Fruit fly (Drosophila melanogaster) whole organism, embryonic: ENCODE data around the gene G6P.

ENCODE experiments used
- BEAF-32 ChIP-seq: fragments of 200-800 bp; sonication (Bioruptor generic); optimal IDR thresholded peaks from 3 replicates; lab custom pipeline; 2017; ENCODE audit warnings: missing biosample characterization, missing genetic modification characterization, mild to moderate bottlenecking, moderate library complexity, missing genetic modification reagents
- CG10274 ChIP-seq: fragments of 200-800 bp; sonication (Bioruptor generic); optimal IDR thresholded peaks from 3 replicates; lab custom pipeline; 2017; ENCODE audit warnings: missing biosample characterization, mild to moderate bottlenecking, missing genetic modification characterization
- CG10979 ChIP-seq: fragments of 200-800 bp; sonication (Bioruptor generic); optimal IDR thresholded peaks from 2 replicates; lab custom pipeline; 2018; ENCODE audit warnings: missing biosample characterization, mild to moderate bottlenecking, missing genetic modification characterization, moderate library complexity
- CG11398 ChIP-seq: fragments of 200-800 bp; sonication (Bioruptor generic); optimal IDR thresholded peaks from 2 replicates; lab custom pipeline; 2016; ENCODE audit warnings: missing biosample characterization, missing genetic modification characterization
- CG12071 ChIP-seq: fragments of 200-800 bp; sonication (Bioruptor generic); optimal IDR thresholded peaks from 3 replicates; lab custom pipeline; 2018; ENCODE audit warnings: missing biosample characterization, mild to moderate bottlenecking, missing genetic modification characterization
- CG12219 ChIP-seq: fragments of 200-800 bp; sonication (Bioruptor generic); optimal IDR thresholded peaks from 3 replicates; lab custom pipeline; 2018; ENCODE audit warnings: missing biosample characterization, mild to moderate bottlenecking, missing genetic modification characterization
- CG12299 ChIP-seq: fragments of 200-800 bp; sonication (Bioruptor generic); optimal IDR thresholded peaks from 2 replicates; lab custom pipeline; 2018; ENCODE audit warnings: missing biosample characterization, mild to moderate bottlenecking, missing genetic modification characterization
- CG12942 ChIP-seq: fragments of 200-800 bp; sonication (Bioruptor generic); optimal IDR thresholded peaks from 3 replicates; lab custom pipeline; 2016; ENCODE audit warnings: missing biosample characterization, missing genetic modification characterization
- CG14667 ChIP-seq: fragments of 200-800 bp; sonication (Bioruptor generic); IDR thresholded peaks from 2 replicates; pipeline ENCODE4 v1.3.6; 2022; ENCODE audit warnings: missing biosample characterization, missing genetic modification characterization
- CG17328 ChIP-seq: fragments of 200-800 bp; sonication (Bioruptor generic); IDR thresholded peaks from 2 replicates; pipeline ENCODE4 v1.3.6; 2022; ENCODE audit warnings: missing biosample characterization, missing genetic modification characterization
- CG2120 ChIP-seq: fragments of 200-800 bp; sonication (Bioruptor generic); optimal IDR thresholded peaks from 3 replicates; lab custom pipeline; 2016; ENCODE audit warnings: missing biosample characterization, missing genetic modification characterization
- CG31365 ChIP-seq: fragments of 200-800 bp; sonication (Bioruptor generic); optimal IDR thresholded peaks from 2 replicates; lab custom pipeline; 2018; ENCODE audit warnings: missing biosample characterization, mild to moderate bottlenecking, missing genetic modification characterization
- CG32772 ChIP-seq: fragments of 200-800 bp; sonication (Bioruptor generic); IDR thresholded peaks from 2 replicates; pipeline ENCODE4 v1.3.6; 2022; ENCODE audit warnings: missing biosample characterization, missing genetic modification characterization
- CG3407 ChIP-seq: fragments of 200-800 bp; sonication (Bioruptor generic); optimal IDR thresholded peaks from 2 replicates; lab custom pipeline; 2018; ENCODE audit warnings: missing biosample characterization, mild to moderate bottlenecking, missing genetic modification characterization
- CG4424 ChIP-seq: fragments of 200-800 bp; sonication (Bioruptor generic); optimal IDR thresholded peaks from 3 replicates; lab custom pipeline; 2016; ENCODE audit warnings: missing biosample characterization, missing genetic modification characterization
- CG5180 ChIP-seq: fragments of 200-800 bp; sonication (Bioruptor generic); optimal IDR thresholded peaks from 3 replicates; lab custom pipeline; 2017; ENCODE audit warnings: missing biosample characterization, missing genetic modification characterization, mild to moderate bottlenecking, moderate library complexity, missing genetic modification reagents
- CG8924 ChIP-seq: fragments of 200-800 bp; optimal IDR thresholded peaks from 3 replicates; lab custom pipeline; 2019; ENCODE audit warnings: missing biosample characterization, mild to moderate bottlenecking, missing genetic modification characterization, moderate library complexity
- CG9727 ChIP-seq: fragments of 200-800 bp; sonication (Bioruptor generic); optimal IDR thresholded peaks from 3 replicates; lab custom pipeline; 2017; ENCODE audit warnings: missing biosample characterization, mild to moderate bottlenecking, missing genetic modification characterization
- Drgx ChIP-seq: fragments of 200-800 bp; sonication (Bioruptor generic); IDR thresholded peaks from 2 replicates; pipeline ENCODE4 v1.3.6; 2022; ENCODE audit warnings: missing biosample characterization, missing genetic modification characterization
- Hmr ChIP-seq: fragments of 200-800 bp; sonication (Bioruptor generic); optimal IDR thresholded peaks from 3 replicates; lab custom pipeline; 2017; ENCODE audit warnings: mild to moderate bottlenecking, missing biosample characterization, missing genetic modification reagents, missing genetic modification characterization
- Hr39 ChIP-seq: fragments of >200 bp; optimal IDR thresholded peaks from 2 replicates; lab custom pipeline; 2017
- Kr ChIP-seq: fragments of 200-800 bp; sonication (Bioruptor generic); optimal IDR thresholded peaks from 2 replicates; lab custom pipeline; 2017; ENCODE audit warnings: missing biosample characterization, mild to moderate bottlenecking, missing genetic modification characterization
- Lim3 ChIP-seq: fragments of 200-800 bp; sonication (Bioruptor generic); IDR thresholded peaks from 2 replicates; pipeline ENCODE4 v1.3.6; 2022; ENCODE audit warnings: missing biosample characterization, missing genetic modification characterization
- MBD-R2 ChIP-seq: fragments of 200-800 bp; sonication (Bioruptor generic); IDR thresholded peaks from 2 replicates; pipeline ENCODE4 v1.3.6; 2022; ENCODE audit warnings: missing biosample characterization, missing genetic modification characterization
- Mes4 ChIP-seq: fragments of 200-800 bp; sonication (Bioruptor generic); optimal IDR thresholded peaks from 2 replicates; lab custom pipeline; 2016; ENCODE audit warnings: missing biosample characterization, missing genetic modification characterization
- NC2α ChIP-seq: fragments of 200-800 bp; sonication (Bioruptor generic); optimal IDR thresholded peaks from 2 replicates; lab custom pipeline; 2016; ENCODE audit warnings: missing biosample characterization, missing genetic modification characterization
- Optix ChIP-seq: fragments of 200-800 bp; sonication (Bioruptor generic); IDR thresholded peaks from 3 replicates; pipeline ENCODE4 v1.3.6; 2022; ENCODE audit warnings: missing biosample characterization, missing genetic modification characterization
- Taf1 ChIP-seq: fragments of 200-800 bp; sonication (Bioruptor generic); IDR thresholded peaks from 2 replicates; pipeline ENCODE4 v1.3.6; 2022; ENCODE audit warnings: missing biosample characterization, missing genetic modification characterization
- bowl ChIP-seq: fragments of 200-800 bp; sonication (Bioruptor generic); IDR thresholded peaks from 2 replicates; pipeline ENCODE4 v1.3.6; 2022; ENCODE audit warnings: missing biosample characterization, missing genetic modification characterization
- br ChIP-seq: fragments of >200 bp; optimal IDR thresholded peaks from 2 replicates; lab custom pipeline; 2017
- btn ChIP-seq: fragments of 200-800 bp; sonication (Bioruptor generic); optimal IDR thresholded peaks from 2 replicates; lab custom pipeline; 2016; ENCODE audit warnings: missing biosample characterization, missing genetic modification characterization
- cg ChIP-seq: fragments of 200-800 bp; sonication (Bioruptor generic); optimal IDR thresholded peaks from 3 replicates; lab custom pipeline; 2019; ENCODE audit warnings: missing biosample characterization, mild to moderate bottlenecking, missing genetic modification characterization, moderate library complexity
- crc ChIP-seq: fragments of 200-800 bp; sonication (Bioruptor generic); optimal IDR thresholded peaks from 2 replicates; lab custom pipeline; 2016; ENCODE audit warnings: missing biosample characterization, missing genetic modification characterization
- fd96Cb ChIP-seq: fragments of 200-800 bp; sonication (Bioruptor generic); optimal IDR thresholded peaks from 2 replicates; lab custom pipeline; 2018; ENCODE audit warnings: missing biosample characterization, mild to moderate bottlenecking, missing genetic modification characterization, moderate library complexity
- gcm ChIP-seq: fragments of 200-800 bp; sonication (Bioruptor generic); optimal IDR thresholded peaks from 2 replicates; lab custom pipeline; 2019; ENCODE audit warnings: missing biosample characterization, mild to moderate bottlenecking, missing genetic modification characterization, moderate library complexity
- grau ChIP-seq: fragments of 200-800 bp; optimal IDR thresholded peaks from 3 replicates; lab custom pipeline; 2019; ENCODE audit warnings: missing biosample characterization, mild to moderate bottlenecking, missing genetic modification characterization, moderate library complexity
- gro ChIP-seq: fragments of 200-800 bp; sonication (Bioruptor generic); optimal IDR thresholded peaks from 2 replicates; lab custom pipeline; 2016; ENCODE audit warnings: missing biosample characterization, missing genetic modification characterization
- gsb-n ChIP-seq: fragments of 200-800 bp; sonication (Bioruptor generic); optimal IDR thresholded peaks from 3 replicates; lab custom pipeline; 2018; ENCODE audit warnings: missing biosample characterization, mild to moderate bottlenecking, missing genetic modification characterization
- nerfin-1 ChIP-seq: fragments of 200-800 bp; sonication (Bioruptor generic); optimal IDR thresholded peaks from 3 replicates; lab custom pipeline; 2019; ENCODE audit warnings: missing biosample characterization, mild to moderate bottlenecking, missing genetic modification characterization, moderate library complexity
- nmo ChIP-seq: fragments of 200-800 bp; sonication (Bioruptor generic); optimal IDR thresholded peaks from 2 replicates; lab custom pipeline; 2018; ENCODE audit warnings: missing biosample characterization, mild to moderate bottlenecking, missing genetic modification characterization, moderate library complexity
- pan ChIP-seq, 4 experiments: fragments of >200 bp in 3 of 4; fragments of 200-800 bp in 1 of 4; sonication (Bioruptor generic) in 1 of 4; optimal IDR thresholded peaks in 3 of 4; IDR thresholded peaks in 1 of 4; 2 replicates each; pipeline versions ENCODE4 v1.3.6 to Lab custom; 2017 to 2022; ENCODE audit warnings: missing biosample characterization in 2 of 4, missing genetic modification characterization in 2 of 4, mixed read lengths in 1 of 4
- pfk ChIP-seq: fragments of 200-800 bp; sonication (Bioruptor generic); optimal IDR thresholded peaks from 2 replicates; lab custom pipeline; 2018; ENCODE audit warnings: missing biosample characterization, mild to moderate bottlenecking, missing genetic modification characterization, moderate library complexity
- sc ChIP-seq, 3 experiments: fragments of >200 bp in 2 of 3; fragments of 200-800 bp in 1 of 3; sonication (Bioruptor generic) in 1 of 3; optimal IDR thresholded peaks; 2 replicates in 2 of 3; 3 replicates in 1 of 3; lab custom pipeline; 2017; ENCODE audit warnings: mild to moderate bottlenecking in 1 of 3, missing biosample characterization in 1 of 3, missing genetic modification characterization in 1 of 3, missing genetic modification reagents in 1 of 3
- schlank ChIP-seq: fragments of 200-800 bp; sonication (Bioruptor generic); optimal IDR thresholded peaks from 2 replicates; lab custom pipeline; 2018; ENCODE audit warnings: missing biosample characterization, mild to moderate bottlenecking, missing genetic modification characterization
- tin ChIP-seq: fragments of 200-800 bp; sonication (Bioruptor generic); optimal IDR thresholded peaks from 3 replicates; lab custom pipeline; 2016; ENCODE audit warnings: missing biosample characterization, missing genetic modification characterization
- vnd ChIP-seq: fragments of 200-800 bp; sonication (Bioruptor generic); IDR thresholded peaks from 3 replicates; pipeline ENCODE4 v1.3.6; 2022; ENCODE audit warnings: missing biosample characterization, missing genetic modification characterization; ENCODE audit not compliant: partially characterized antibody
- wdn ChIP-seq: fragments of 200-800 bp; sonication (Bioruptor generic); IDR thresholded peaks from 2 replicates; pipeline ENCODE4 v1.3.6; 2022; ENCODE audit warnings: missing biosample characterization, missing genetic modification characterization
- wor ChIP-seq: fragments of 200-800 bp; sonication (Bioruptor generic); IDR thresholded peaks from 2 replicates; pipeline ENCODE4 v1.3.6; 2022; ENCODE audit warnings: missing biosample characterization, missing genetic modification characterization

Gene G6P

DNA sequence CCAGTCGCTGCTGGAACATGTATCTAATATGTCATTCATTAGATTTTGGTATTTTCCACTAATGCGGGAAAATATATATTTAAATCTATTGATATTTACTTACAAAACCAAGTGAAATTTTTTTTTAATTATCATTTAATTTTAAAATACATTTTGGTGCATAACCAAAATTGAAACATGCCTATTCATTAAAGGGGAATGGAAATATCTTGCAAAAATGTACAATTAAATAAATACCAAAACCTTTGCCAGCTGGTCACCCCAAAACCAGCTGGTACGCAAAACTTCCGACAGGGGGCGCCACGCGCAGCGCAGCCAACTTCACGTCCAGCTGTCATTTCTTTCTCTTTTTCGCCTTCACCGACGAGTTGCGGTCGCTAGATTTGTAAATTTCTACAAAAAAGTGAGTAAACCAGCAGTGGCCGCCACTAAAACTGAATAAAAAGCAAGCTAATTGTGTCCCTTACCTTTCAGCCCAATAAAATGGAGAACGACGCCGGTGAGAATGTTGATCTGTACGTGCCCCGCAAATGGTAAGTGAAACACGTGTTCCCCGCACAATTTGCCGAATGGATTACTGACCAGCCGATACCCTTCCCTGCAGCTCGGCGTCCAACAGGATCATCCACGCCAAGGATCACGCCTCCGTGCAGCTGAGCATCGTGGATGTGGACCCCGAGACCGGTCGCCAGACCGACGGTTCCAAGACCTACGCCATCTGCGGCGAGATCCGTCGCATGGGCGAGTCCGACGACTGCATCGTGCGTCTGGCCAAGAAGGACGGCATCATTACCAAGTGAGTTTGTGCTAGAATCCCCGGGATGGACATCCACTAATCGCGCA lies 40.4 kb upstream of the G6P start, which contains the start of the genes CG3104 and RpS21 (continued):
- peak; percentile 61 for TF ChIP-seq CG12219
- peak; percentile 85 for TF ChIP-seq CG10274
- TF ChIP-seq Hmr (GFP tag; lab: Kevin White, UChicago) = peak; percentile 96
- peak; percentile 86 for TF ChIP-seq nmo
- TF ChIP-seq fd96Cb (tag; lab: Kevin White, UChicago) = peak; percentile 60
- peak; percentile 53 for TF ChIP-seq gro (GFP tag; lab: Kevin White, UChicago)
- peak; percentile 72; the same call in 1 of the 2 replicates for TF ChIP-seq bowl
- no peak for TF ChIP-seq sc (optimal IDR thresholded peaks at IDR 0.05; lab: Kevin White, UChicago)
- peak; percentile 73 for TF ChIP-seq sc (GFP tag; optimal IDR thresholded peaks at IDR 0.05; lab: Kevin White, UChicago)
- peak; percentile 53 for TF ChIP-seq MBD-R2
- TF ChIP-seq CG5180 (GFP tag; lab: Kevin White, UChicago) = peak; percentile 44
- peak; percentile 85 for TF ChIP-seq tin
- TF ChIP-seq CG10979 (tag; lab: Kevin White, UChicago) = peak; percentile 59
- peak; percentile 81 for TF ChIP-seq CG3407 (GFP tag; lab: Kevin White, UChicago)
- no peak for TF ChIP-seq cg (GFP tag; lab: Kevin White, UChicago)
- peak; percentile 80 for TF ChIP-seq pfk (GFP tag; lab: Kevin White, UChicago)
- peak; percentile 76 for TF ChIP-seq gsb-n (tag; lab: Kevin White, UChicago)
- peak; percentile 67 for TF ChIP-seq wor (GFP tag; lab: Robert Waterston, UW)
- peak; percentile 44 for TF ChIP-seq CG12299
- TF ChIP-seq btn (GFP tag; lab: Kevin White, UChicago) = peak; percentile 28
- TF ChIP-seq grau = peak; percentile 78
- no peak for TF ChIP-seq vnd (GFP tag; lab: Robert Waterston, UW)
- TF ChIP-seq CG31365 (tag; lab: Kevin White, UChicago) = peak; percentile 65
- TF ChIP-seq nerfin-1 = peak; percentile 76
- TF ChIP-seq CG2120 (GFP tag; lab: Kevin White, UChicago) = peak; percentile 73
- peak; percentile 82 for TF ChIP-seq Optix (GFP tag; lab: Robert Waterston, UW)
- TF ChIP-seq CG12942 (GFP tag; lab: Kevin White, UChicago) = peak; percentile 76
- TF ChIP-seq Mes4 = peak; percentile 88
- peak; percentile 84 for TF ChIP-seq CG4424
- TF ChIP-seq Lim3 = 0 out of 2 replicates have a peak, but pooled peaks have one; percentile 33
- peak; percentile 93 for TF ChIP-seq CG9727 (GFP tag; lab: Kevin White, UChicago)
- TF ChIP-seq crc (GFP tag; lab: Kevin White, UChicago) = peak; percentile 75
- TF ChIP-seq CG11398 = peak; percentile 73
- peak; percentile 4 for TF ChIP-seq gcm
- peak; percentile 92 for TF ChIP-seq CG17328 (GFP tag; lab: Robert Waterston, UW)
- peak; percentile 78 for TF ChIP-seq wdn (GFP tag; lab: Robert Waterston, UW)
- no peak for TF ChIP-seq br (lab: Kevin White, UChicago)
- TF ChIP-seq CG14667 (GFP tag; lab: Robert Waterston, UW) = peak; percentile 86
- TF ChIP-seq schlank (tag; lab: Kevin White, UChicago) = peak; percentile 83
- TF ChIP-seq Kr (GFP tag; lab: Kevin White, UChicago) = peak; percentile 39
- peak; percentile 88 for TF ChIP-seq CG32772 (GFP tag; lab: Robert Waterston, UW)
- peak; percentile 56 for TF ChIP-seq BEAF-32 (GFP tag; lab: Kevin White, UChicago)
- peak; percentile 80 for TF ChIP-seq CG12071 (GFP tag; lab: Kevin White, UChicago)
- peak; percentile 78 for TF ChIP-seq Taf1 (GFP tag; lab: Robert Waterston, UW)
- no peak for TF ChIP-seq pan (optimal IDR thresholded peaks at IDR 0.05; lab: Kevin White, UChicago)
- peak in 1 of 2 experiments; percentile 85 for TF ChIP-seq pan (GFP tag; optimal IDR thresholded peaks at IDR 0.05 in 1 of 2, IDR thresholded peaks at IDR 0.05 in 1 of 2)
- TF ChIP-seq Hr39 (lab: Kevin White, UChicago) = no peak
- TF ChIP-seq CG8924 (tag; lab: Kevin White, UChicago) = peak; percentile 60
- 0 out of 2 replicates have a peak, but pooled peaks have one; percentile 22 for TF ChIP-seq Drgx
- TF ChIP-seq NC2α (GFP tag; lab: Kevin White, UChicago) = peak; percentile 64
